Worm (Caenorhabditis elegans): ENCODE data around the gene ins-3.

DNA sequence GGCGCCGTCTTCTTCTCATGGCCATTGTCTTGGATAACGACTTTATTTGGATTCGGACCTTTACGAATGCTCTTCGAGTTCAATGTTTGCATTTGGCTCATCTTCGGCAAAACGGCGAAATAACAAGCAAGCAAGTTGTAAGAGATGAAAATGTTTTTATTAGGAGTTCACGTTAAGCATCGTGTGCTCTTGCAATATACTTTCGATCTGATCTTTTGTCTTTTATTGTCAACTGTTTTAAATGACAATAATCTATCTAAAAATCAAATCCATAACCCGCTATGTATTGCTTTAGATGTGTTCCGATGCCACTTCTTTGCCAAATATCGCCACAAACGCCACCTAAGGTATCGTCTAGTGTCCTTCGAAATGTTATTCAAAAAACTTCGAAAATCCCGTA is 25.8 kb upstream of the ins-3 start, which contains the start of gene ZK84.5:
- TF ChIP-seq pha-4 (tag; optimal IDR thresholded peaks at IDR 0.05) (no peak), ztf-18 (tag; optimal IDR thresholded peaks at IDR 0.05) (no peak), lin-54 (GFP tag; optimal IDR thresholded peaks at IDR 0.05) (no peak), ztf-25 (GFP tag; IDR thresholded peaks at IDR 0.05) (no peak), Y56A3A.18 (GFP tag; IDR thresholded peaks at IDR 0.05) (no peak), K12H6.12 (tag; optimal IDR thresholded peaks at IDR 0.05) (no peak), aptf-2 (GFP tag; conservative IDR thresholded peaks at IDR 0.05) (no peak), unc-62 (GFP tag; optimal IDR thresholded peaks at IDR 0.05) (no peak), lin-35 (GFP tag; optimal IDR thresholded peaks at IDR 0.05) (no peak), lag-1 (GFP tag; IDR thresholded peaks at IDR 0.05) (no peak), cebp-1 (GFP tag; IDR thresholded peaks at IDR 0.05) (no peak), cebp-1 (tag; optimal IDR thresholded peaks at IDR 0.05) (no peak)
